Worm (Caenorhabditis elegans) whole organism, young adult: ENCODE results near the gene znf-593.

Source experiments
- B0261.1 ChIP-seq: sonication (generic microtip); optimal IDR thresholded peaks from 2 replicates; lab custom pipeline; 2016; ENCODE audit warnings: mild to moderate bottlenecking, missing genetic modification characterization, moderate library complexity, missing compliant biosample characterization
- B0336.3 ChIP-seq: fragments of 200-800 bp; sonication (Bioruptor generic); IDR thresholded peaks from 2 replicates; pipeline ENCODE4 v1.3.6; 2022; ENCODE audit warnings: missing genetic modification characterization, missing compliant biosample characterization
- C06A6.2 ChIP-seq: fragments of 200-800 bp; sonication (Bioruptor generic); conservative IDR thresholded peaks from 2 replicates; pipeline ENCODE4 v1.3.6; 2022; ENCODE audit warnings: missing genetic modification characterization, missing compliant biosample characterization
- D2030.7 ChIP-seq: fragments of 200-800 bp; sonication (Bioruptor generic); IDR thresholded peaks from 2 replicates; pipeline ENCODE4 v1.3.6; 2022; ENCODE audit warnings: missing genetic modification reagents, missing genetic modification characterization, missing compliant biosample characterization
- F33H1.4 ChIP-seq: fragments of 200-800 bp; sonication (Bioruptor generic); IDR thresholded peaks from 2 replicates; pipeline ENCODE4 v1.3.6; 2022; ENCODE audit warnings: missing genetic modification reagents, missing genetic modification characterization, missing compliant biosample characterization
- F52B5.7 ChIP-seq: sonication (generic microtip); optimal IDR thresholded peaks from 2 replicates; lab custom pipeline; 2016; ENCODE audit warnings: mild to moderate bottlenecking, missing genetic modification characterization, missing compliant biosample characterization
- T07F8.4 ChIP-seq: sonication (generic microtip); optimal IDR thresholded peaks from 2 replicates; lab custom pipeline; 2016; ENCODE audit warnings: mild to moderate bottlenecking, missing genetic modification characterization, moderate library complexity, missing compliant biosample characterization
- akir-1 ChIP-seq: fragments of 200-800 bp; sonication (Bioruptor generic); optimal IDR thresholded peaks from 2 replicates; lab custom pipeline; 2018; ENCODE audit warnings: mild to moderate bottlenecking, missing genetic modification characterization, moderate library complexity, missing compliant biosample characterization
- cebp-2 ChIP-seq: fragments of 200-800 bp; sonication (Bioruptor generic); IDR thresholded peaks from 2 replicates; pipeline ENCODE4 v1.3.6; 2022; ENCODE audit warnings: missing genetic modification characterization, missing compliant biosample characterization
- ceh-27 ChIP-seq: fragments of 200-800 bp; sonication (Bioruptor generic); optimal IDR thresholded peaks from 2 replicates; lab custom pipeline; 2018; ENCODE audit warnings: mild to moderate bottlenecking, missing genetic modification characterization, moderate library complexity, missing compliant biosample characterization
- ceh-40 ChIP-seq: fragments of 200-800 bp; sonication (Bioruptor generic); IDR thresholded peaks from 2 replicates; pipeline ENCODE4 v1.3.6; 2022; ENCODE audit warnings: missing genetic modification characterization, missing compliant biosample characterization
- ceh-58 ChIP-seq: fragments of 200-800 bp; sonication (Bioruptor generic); IDR thresholded peaks from 2 replicates; pipeline ENCODE4 v1.3.6; 2022; ENCODE audit warnings: missing genetic modification characterization, missing compliant biosample characterization
- chd-7 ChIP-seq: sonication (generic microtip); optimal IDR thresholded peaks from 2 replicates; lab custom pipeline; 2016; ENCODE audit warnings: mild to moderate bottlenecking, missing genetic modification characterization, moderate library complexity, missing compliant biosample characterization
- die-1 ChIP-seq: sonication (generic microtip); optimal IDR thresholded peaks from 2 replicates; lab custom pipeline; 2016; ENCODE audit warnings: missing genotype, mild to moderate bottlenecking, missing genetic modification characterization, missing compliant biosample characterization
- dpl-1 ChIP-seq: fragments of 150-350 bp; optimal IDR thresholded peaks from 2 replicates; lab custom pipeline; 2014; ENCODE audit warnings: missing biosample characterization, missing genetic modification reagents, missing genetic modification characterization
- efl-1 ChIP-seq: fragments of 150-350 bp; optimal IDR thresholded peaks from 2 replicates; lab custom pipeline; 2014; ENCODE audit warnings: missing biosample characterization, missing genetic modification reagents, missing genetic modification characterization
- egl-18 ChIP-seq: fragments of 200-800 bp; sonication (Bioruptor generic); IDR thresholded peaks from 2 replicates; pipeline ENCODE4 v1.3.6; 2022; ENCODE audit warnings: missing genetic modification reagents, missing genetic modification characterization, missing compliant biosample characterization
- him-1 ChIP-seq: sonication (generic microtip); optimal IDR thresholded peaks from 2 replicates; lab custom pipeline; 2016; ENCODE audit warnings: missing genotype, missing genetic modification reagents, missing genetic modification characterization, missing compliant biosample characterization
- hlh-26 ChIP-seq: fragments of 200-800 bp; sonication (Bioruptor generic); conservative IDR thresholded peaks from 2 replicates; pipeline ENCODE4 v1.3.6; 2022; ENCODE audit warnings: missing genetic modification reagents, missing genetic modification characterization, missing compliant biosample characterization
- hmg-1.2 ChIP-seq: fragments of 200-800 bp; sonication (Bioruptor generic); IDR thresholded peaks from 2 replicates; pipeline ENCODE4 v1.3.6; 2022; ENCODE audit warnings: missing genetic modification reagents, missing genetic modification characterization, missing compliant biosample characterization
- hrde-1 ChIP-seq: sonication (generic microtip); optimal IDR thresholded peaks from 2 replicates; lab custom pipeline; 2016; ENCODE audit warnings: missing genetic modification characterization, mild to moderate bottlenecking, missing compliant biosample characterization, moderate library complexity, missing genotype, missing genetic modification reagents, borderline replicate concordance
- lin-26 ChIP-seq: fragments of 200-800 bp; sonication (Bioruptor generic); IDR thresholded peaks from 2 replicates; pipeline ENCODE4 v1.3.6; 2022; ENCODE audit warnings: missing genetic modification reagents, missing genetic modification characterization, missing compliant biosample characterization
- lin-35 ChIP-seq, 3 experiments: fragments of 150-350 bp in 2 of 3; sonication (generic microtip) in 1 of 3; optimal IDR thresholded peaks; 2 replicates each; lab custom pipeline; 2014 to 2018; ENCODE audit warnings: missing biosample characterization in 3 of 3, missing genetic modification characterization in 3 of 3, missing genetic modification reagents in 3 of 3
- lin-40 ChIP-seq: sonication (generic microtip); optimal IDR thresholded peaks from 2 replicates; lab custom pipeline; 2016; ENCODE audit warnings: missing genetic modification characterization, mild to moderate bottlenecking, missing compliant biosample characterization, missing genotype, missing genetic modification reagents
- lsl-1 ChIP-seq: fragments of 200-800 bp; sonication (Bioruptor generic); optimal IDR thresholded peaks from 2 replicates; lab custom pipeline; 2018; ENCODE audit warnings: mild to moderate bottlenecking, missing genetic modification characterization, moderate library complexity, missing compliant biosample characterization
- madf-6 ChIP-seq: fragments of 200-800 bp; sonication (Bioruptor generic); IDR thresholded peaks from 2 replicates; pipeline ENCODE4 v1.3.6; 2022; ENCODE audit warnings: missing genetic modification reagents, missing genetic modification characterization, missing compliant biosample characterization
- madf-8 ChIP-seq: fragments of 200-800 bp; sonication (Bioruptor generic); conservative IDR thresholded peaks from 2 replicates; pipeline ENCODE4 v1.3.6; 2022; ENCODE audit warnings: missing genetic modification reagents, missing genetic modification characterization, missing compliant biosample characterization
- mcd-1 ChIP-seq: fragments of 200-800 bp; sonication (Bioruptor generic); IDR thresholded peaks from 2 replicates; pipeline ENCODE4 v1.3.6; 2022; ENCODE audit warnings: missing genetic modification reagents, missing genetic modification characterization, missing compliant biosample characterization
- nfya-2 ChIP-seq: fragments of 200-800 bp; sonication (Bioruptor generic); IDR thresholded peaks from 2 replicates; pipeline ENCODE4 v1.3.6; 2022; ENCODE audit warnings: missing genetic modification reagents, missing genetic modification characterization, missing compliant biosample characterization
- nhr-27 ChIP-seq: fragments of 200-800 bp; sonication (Bioruptor generic); optimal IDR thresholded peaks from 2 replicates; lab custom pipeline; 2018; ENCODE audit warnings: mild to moderate bottlenecking, missing genetic modification characterization, moderate library complexity, missing compliant biosample characterization
- pbrm-1 ChIP-seq: fragments of 200-800 bp; sonication (Bioruptor generic); IDR thresholded peaks from 2 replicates; pipeline ENCODE4 v1.3.6; 2022; ENCODE audit warnings: missing genetic modification reagents, missing genetic modification characterization, missing compliant biosample characterization
- rec-8 ChIP-seq, 2 experiments: sonication (generic microtip); optimal IDR thresholded peaks; 2 replicates each; lab custom pipeline; 2016; ENCODE audit warnings: mild to moderate bottlenecking in 2 of 2, missing genetic modification characterization in 2 of 2, missing genetic modification reagents in 2 of 2, missing genotype in 2 of 2, missing biosample characterization in 1 of 2, missing compliant biosample characterization in 1 of 2, moderate library complexity in 1 of 2
- sea-2 ChIP-seq: fragments of 200-800 bp; sonication (Bioruptor generic); IDR thresholded peaks from 2 replicates; pipeline ENCODE4 v1.3.6; 2022; ENCODE audit warnings: missing genetic modification characterization, missing compliant biosample characterization
- snpc-3.4 ChIP-seq: sonication (generic microtip); optimal IDR thresholded peaks from 2 replicates; lab custom pipeline; 2017; ENCODE audit warnings: missing genetic modification characterization, mild to moderate bottlenecking, missing compliant biosample characterization, antibody characterized with exemption, moderate library complexity, missing genotype, missing genetic modification reagents
- snpc-4 ChIP-seq, 5 experiments: fragments of 150-350 bp in 1 of 5; sonication (generic microtip) in 4 of 5; optimal IDR thresholded peaks; 2 replicates each; lab custom pipeline; 2014 to 2018; ENCODE audit warnings: missing genetic modification characterization in 5 of 5, missing biosample characterization in 3 of 5, antibody characterized with exemption in 2 of 5, mild to moderate bottlenecking in 2 of 5, missing compliant biosample characterization in 2 of 5, missing genotype in 2 of 5, moderate library complexity in 2 of 5, missing genetic modification reagents in 1 of 5
- somi-1 ChIP-seq: fragments of 200-800 bp; sonication (Bioruptor generic); optimal IDR thresholded peaks from 2 replicates; lab custom pipeline; 2018; ENCODE audit warnings: mild to moderate bottlenecking, missing genetic modification characterization, missing compliant biosample characterization
- tbp1 ChIP-seq: fragments of 200-800 bp; sonication (Bioruptor generic); optimal IDR thresholded peaks from 2 replicates; lab custom pipeline; 2018; ENCODE audit warnings: mild to moderate bottlenecking, missing genetic modification characterization, missing compliant biosample characterization
- tbx-9 ChIP-seq: sonication (generic microtip); optimal IDR thresholded peaks from 2 replicates; lab custom pipeline; 2016; ENCODE audit warnings: borderline replicate concordance, missing genetic modification characterization, inconsistent platforms, missing compliant biosample characterization
- tlf-1 ChIP-seq: fragments of 200-800 bp; sonication (Bioruptor generic); optimal IDR thresholded peaks from 2 replicates; lab custom pipeline; 2018; ENCODE audit warnings: mild to moderate bottlenecking, missing genetic modification characterization, missing compliant biosample characterization
- unc-130 ChIP-seq: sonication (generic microtip); optimal IDR thresholded peaks from 2 replicates; lab custom pipeline; 2016; ENCODE audit warnings: missing genetic modification reagents, missing genetic modification characterization, missing compliant biosample characterization
- zfh-2 ChIP-seq: fragments of 200-800 bp; sonication (Bioruptor generic); conservative IDR thresholded peaks from 2 replicates; pipeline ENCODE4 v1.3.6; 2022; ENCODE audit warnings: missing genetic modification reagents, missing genetic modification characterization, missing compliant biosample characterization
- zim-3 ChIP-seq: sonication (generic microtip); optimal IDR thresholded peaks from 2 replicates; lab custom pipeline; 2017; ENCODE audit warnings: mild to moderate bottlenecking, missing genetic modification characterization, moderate library complexity, missing compliant biosample characterization
- ztf-3 ChIP-seq: fragments of 200-800 bp; sonication (Bioruptor generic); optimal IDR thresholded peaks from 2 replicates; lab custom pipeline; 2018; ENCODE audit warnings: mild to moderate bottlenecking, missing genetic modification characterization, missing compliant biosample characterization
- ztf-6 ChIP-seq: fragments of 200-800 bp; sonication (Bioruptor generic); IDR thresholded peaks from 2 replicates; pipeline ENCODE4 v1.3.6; 2022; ENCODE audit warnings: missing genetic modification reagents, missing genetic modification characterization, missing compliant biosample characterization

znf-593 gene

ce11 chrIII:11870009-11870408 lies 48.5 kb downstream of the znf-593 start (continued):
- peak; percentile 44 for TF ChIP-seq somi-1 (GFP tag; lab: Kevin White, UChicago)

- peak; percentile 95 for TF ChIP-seq F33H1.4 (GFP tag; lab: Robert Waterston, UW)
- peak; percentile 13 for TF ChIP-seq dpl-1
- TF ChIP-seq zim-3 (tag; lab: Kevin White, UChicago): no peak
- TF ChIP-seq ztf-6 (GFP tag; lab: Robert Waterston, UW): no peak
- TF ChIP-seq zfh-2 (GFP tag; lab: Robert Waterston, UW): no peak
- no peak for TF ChIP-seq T07F8.4
- peak; percentile 36 for TF ChIP-seq efl-1
- peak in 1 of 3 experiments; percentile 14 for TF ChIP-seq lin-35 (GFP tag; optimal IDR thresholded peaks at IDR 0.05; lab: Kevin White, UChicago)
- no peak for TF ChIP-seq sea-2 (GFP tag; lab: Robert Waterston, UW)
- 0 out of 2 replicates have a peak, but pooled peaks have one; percentile 15 for TF ChIP-seq hmg-1.2 (GFP tag; lab: Robert Waterston, UW)
- TF ChIP-seq lin-26 (GFP tag; lab: Robert Waterston, UW): no peak
- TF ChIP-seq tbx-9 (tag; lab: Kevin White, UChicago): no peak
- TF ChIP-seq rec-8 (tag; optimal IDR thresholded peaks at IDR 0.05; lab: Kevin White, UChicago): no peak
- peak; percentile 31 for TF ChIP-seq unc-130
- TF ChIP-seq lin-40: no peak
- 0 out of 2 replicates have a peak, but pooled peaks have one; percentile 16 for TF ChIP-seq nfya-2 (GFP tag; lab: Robert Waterston, UW)
- no peak for TF ChIP-seq somi-1 (GFP tag; lab: Kevin White, UChicago)
- no peak for TF ChIP-seq nhr-27
- TF ChIP-seq lsl-1: peak; percentile 100
- TF ChIP-seq D2030.7 (GFP tag; lab: Robert Waterston, UW): peak; percentile 57; the same call in 1 of the 2 replicates
- 0 out of 2 replicates have a peak, but pooled peaks have one; percentile 27 for TF ChIP-seq mcd-1
- TF ChIP-seq B0336.3 (GFP tag; lab: Robert Waterston, UW): no peak
- TF ChIP-seq pbrm-1 (GFP tag; lab: Robert Waterston, UW): 0 out of 2 replicates have a peak, but pooled peaks have one; percentile 6
- no peak for TF ChIP-seq ceh-40 (GFP tag; lab: Robert Waterston, UW)
- peak; percentile 7 for TF ChIP-seq snpc-3.4 (tag; lab: Kevin White, UChicago)
- TF ChIP-seq B0261.1: no peak
- no peak for TF ChIP-seq ztf-3 (GFP tag; lab: Kevin White, UChicago)
- no peak for TF ChIP-seq egl-18
- peak; percentile 97 for TF ChIP-seq madf-6 (GFP tag; lab: Robert Waterston, UW)
- TF ChIP-seq hlh-26 (GFP tag; lab: Robert Waterston, UW): no peak
- TF ChIP-seq F52B5.7 (tag; lab: Kevin White, UChicago): no peak
- TF ChIP-seq hrde-1: peak; percentile 44
- no peak for TF ChIP-seq snpc-4 (GFP tag; optimal IDR thresholded peaks at IDR 0.05; lab: Kevin White, UChicago)
- peak in 2 of 4 experiments; percentile 17 to 36 for TF ChIP-seq snpc-4 (tag; optimal IDR thresholded peaks at IDR 0.05; lab: Kevin White, UChicago)
- peak; percentile 13 for TF ChIP-seq him-1 (tag; lab: Kevin White, UChicago)
- no peak for TF ChIP-seq C06A6.2
- no peak for TF ChIP-seq ceh-27 (GFP tag; lab: Kevin White, UChicago)
- TF ChIP-seq die-1: no peak
- TF ChIP-seq chd-7 (tag; lab: Kevin White, UChicago): no peak
- TF ChIP-seq madf-8 (GFP tag; lab: Robert Waterston, UW): peak; percentile 80
- peak; percentile 31 for TF ChIP-seq tbp1 (GFP tag; lab: Kevin White, UChicago)
- TF ChIP-seq akir-1: no peak
- TF ChIP-seq tlf-1 (GFP tag; lab: Kevin White, UChicago): peak; percentile 71
- TF ChIP-seq ceh-58 (GFP tag; lab: Robert Waterston, UW): no peak
- no peak for TF ChIP-seq cebp-2
Observed at ce11 chrIII:11869231-11869912, 49.1 kb downstream of the znf-593 start, which contains the start of gene taf-12. Gene taf-12 (minus strand): TSS chrIII:11869281.
